Worm (Caenorhabditis elegans) whole organism, young adult: ENCODE data around the gene Y62H9A.1.

ENCODE experiments used
- D2030.7 ChIP-seq: fragments of 200-800 bp; sonication (Bioruptor generic); IDR thresholded peaks from 2 replicates; pipeline ENCODE4 v1.3.6; 2022; ENCODE audit warnings: missing genetic modification reagents, missing genetic modification characterization, missing compliant biosample characterization
- him-1 ChIP-seq: sonication (generic microtip); optimal IDR thresholded peaks from 2 replicates; lab custom pipeline; 2016; ENCODE audit warnings: missing genotype, missing genetic modification reagents, missing genetic modification characterization, missing compliant biosample characterization
- lin-35 ChIP-seq, 3 experiments: fragments of 150-350 bp in 2 of 3; sonication (generic microtip) in 1 of 3; optimal IDR thresholded peaks; 2 replicates each; lab custom pipeline; 2014 to 2018; ENCODE audit warnings: missing biosample characterization in 3 of 3, missing genetic modification characterization in 3 of 3, missing genetic modification reagents in 3 of 3
- lin-40 ChIP-seq: sonication (generic microtip); optimal IDR thresholded peaks from 2 replicates; lab custom pipeline; 2016; ENCODE audit warnings: missing genetic modification characterization, mild to moderate bottlenecking, missing compliant biosample characterization, missing genotype, missing genetic modification reagents
- lsy-27 ChIP-seq: sonication (generic microtip); optimal IDR thresholded peaks from 2 replicates; lab custom pipeline; 2017; ENCODE audit warnings: missing genetic modification characterization, mild to moderate bottlenecking, missing compliant biosample characterization, antibody characterized with exemption, missing genotype, borderline replicate concordance; ENCODE audit not compliant: insufficient read depth
- madf-3 ChIP-seq: fragments of 200-800 bp; sonication (Bioruptor generic); IDR thresholded peaks from 2 replicates; pipeline ENCODE4 v1.3.6; 2022; ENCODE audit warnings: missing genetic modification reagents, missing genetic modification characterization, missing compliant biosample characterization
- rcor-1 ChIP-seq: fragments of 200-800 bp; sonication (Bioruptor generic); IDR thresholded peaks from 2 replicates; pipeline ENCODE4 v1.3.6; 2022; ENCODE audit warnings: missing genetic modification reagents, missing genetic modification characterization, missing compliant biosample characterization
- snpc-4 ChIP-seq, 5 experiments: fragments of 150-350 bp in 1 of 5; sonication (generic microtip) in 4 of 5; optimal IDR thresholded peaks; 2 replicates each; lab custom pipeline; 2014 to 2018; ENCODE audit warnings: missing genetic modification characterization in 5 of 5, missing biosample characterization in 3 of 5, antibody characterized with exemption in 2 of 5, mild to moderate bottlenecking in 2 of 5, missing compliant biosample characterization in 2 of 5, missing genotype in 2 of 5, moderate library complexity in 2 of 5, missing genetic modification reagents in 1 of 5
- xnd-1 ChIP-seq: sonication (generic microtip); optimal IDR thresholded peaks from 2 replicates; lab custom pipeline; 2016; ENCODE audit warnings: missing genotype, missing genetic modification reagents, missing genetic modification characterization, missing compliant biosample characterization

ce11 chrX:11908226-11908625 is 32.9 kb downstream of the Y62H9A.1 start:
- TF ChIP-seq rcor-1 (no peak), lin-35 (GFP tag; optimal IDR thresholded peaks at IDR 0.05; lab: Kevin White, UChicago) (no peak), lin-40 (no peak), madf-3 (GFP tag; lab: Robert Waterston, UW) (no peak), lsy-27 (tag; lab: Kevin White, UChicago) (no peak), snpc-4 (GFP tag; optimal IDR thresholded peaks at IDR 0.05; lab: Kevin White, UChicago) (no peak), snpc-4 (tag; optimal IDR thresholded peaks at IDR 0.05; lab: Kevin White, UChicago) (no peak), him-1 (tag; lab: Kevin White, UChicago) (no peak), D2030.7 (GFP tag; lab: Robert Waterston, UW) (no peak), xnd-1 (no peak)
